Fruit fly (Drosophila melanogaster) whole organism, adult: ENCODE data around the gene CG8773.

ENCODE experiments used
- CG5204 ChIP-seq: fragments of 200-800 bp; sonication (Bioruptor generic); optimal IDR thresholded peaks from 2 replicates; lab custom pipeline; 2016; ENCODE audit warnings: missing biosample characterization, missing genetic modification characterization
- CG7045 ChIP-seq: fragments of 200-800 bp; sonication (Bioruptor generic); optimal IDR thresholded peaks from 2 replicates; lab custom pipeline; 2017; ENCODE audit warnings: missing biosample characterization, mild to moderate bottlenecking, missing genetic modification characterization
- CG7101 ChIP-seq: fragments of 200-800 bp; sonication (Bioruptor generic); optimal IDR thresholded peaks from 2 replicates; lab custom pipeline; 2018; ENCODE audit warnings: missing biosample characterization, mild to moderate bottlenecking, missing genetic modification characterization, moderate library complexity
- Hr96 ChIP-seq: fragments of 200-800 bp; sonication (Bioruptor generic); optimal IDR thresholded peaks from 2 replicates; lab custom pipeline; 2016; ENCODE audit warnings: missing biosample characterization, missing genetic modification characterization
- cic ChIP-seq: fragments of 200-800 bp; sonication (Bioruptor generic); optimal IDR thresholded peaks from 2 replicates; lab custom pipeline; 2017; ENCODE audit warnings: missing biosample characterization, mild to moderate bottlenecking, missing genetic modification characterization, moderate library complexity
- kay ChIP-seq: fragments of 200-800 bp; sonication (Bioruptor generic); peaks from one replicate; lab custom pipeline; 2016; ENCODE audit warnings: missing biosample characterization, missing genetic modification characterization, borderline replicate concordance
- pad ChIP-seq: fragments of 200-800 bp; sonication (Bioruptor generic); optimal IDR thresholded peaks from 3 replicates; lab custom pipeline; 2017; ENCODE audit warnings: missing biosample characterization, missing genetic modification characterization, mild to moderate bottlenecking, moderate library complexity, missing genetic modification reagents
- tj ChIP-seq: fragments of 200-800 bp; sonication (Bioruptor generic); optimal IDR thresholded peaks from 3 replicates; lab custom pipeline; 2017; ENCODE audit warnings: missing biosample characterization, mild to moderate bottlenecking, missing genetic modification characterization, moderate library complexity
- toe ChIP-seq: fragments of 200-800 bp; sonication (Bioruptor generic); optimal IDR thresholded peaks from 2 replicates; lab custom pipeline; 2016; ENCODE audit warnings: missing biosample characterization, missing genetic modification characterization

DNA sequence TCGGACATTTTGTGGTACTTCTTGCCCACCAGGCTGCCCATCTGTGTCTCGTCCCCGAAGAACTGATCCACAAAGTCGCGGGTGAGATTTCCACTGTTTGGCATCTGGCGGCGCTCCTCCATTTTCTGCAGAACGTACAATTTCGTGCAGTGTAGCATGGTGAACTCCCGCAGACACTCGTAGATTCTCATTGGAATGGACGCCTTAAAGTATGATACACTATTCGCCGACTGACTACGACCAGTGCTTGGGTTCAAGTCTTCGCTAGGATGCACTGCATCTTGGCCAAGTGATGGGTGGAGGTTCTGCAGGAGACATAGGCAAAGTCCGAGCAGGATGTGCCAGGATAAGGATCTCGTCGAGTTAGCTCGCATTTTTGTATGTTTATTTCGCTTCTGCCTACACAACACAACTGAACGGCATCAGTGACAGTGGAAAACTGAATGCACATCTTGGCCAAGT is 8.4 kb upstream of the CG8773 start, which contains the start of gene CG15888:
- TF ChIP-seq tj (GFP tag; lab: Kevin White, UChicago) (no peak), Hr96 (GFP tag; lab: Kevin White, UChicago) (no peak), CG5204 (GFP tag; lab: Kevin White, UChicago) (no peak), toe (GFP tag; lab: Kevin White, UChicago) (no peak), CG7101 (no peak), kay (no peak), CG7045 (GFP tag; lab: Kevin White, UChicago) (no peak), pad (no peak), cic (no peak)
